Worm (Caenorhabditis elegans) whole organism, L4 larva: ENCODE results near the gene F57G4.11.

ENCODE experiments used
- D1046.2 ChIP-seq: fragments of 200-800 bp; sonication (Bioruptor generic); IDR thresholded peaks from 2 replicates; pipeline ENCODE4 v1.3.6; 2022; ENCODE audit warnings: missing genetic modification characterization, missing compliant biosample characterization
- ceh-82 ChIP-seq: sonication (generic microtip); optimal IDR thresholded peaks from 2 replicates; lab custom pipeline; 2017; ENCODE audit warnings: missing biosample characterization, missing genetic modification characterization
- fkh-10 ChIP-seq: fragments of 150-350 bp; optimal IDR thresholded peaks from 2 replicates; lab custom pipeline; 2014; ENCODE audit warnings: missing biosample characterization, missing genetic modification reagents, missing genetic modification characterization
- hlh-30 ChIP-seq: sonication (generic microtip); optimal IDR thresholded peaks from 2 replicates; lab custom pipeline; 2017; ENCODE audit warnings: antibody characterized with exemption, mild to moderate bottlenecking, missing genetic modification characterization, missing compliant biosample characterization; ENCODE audit not compliant: insufficient read depth
- lin-13 ChIP-seq: fragments of 150-350 bp; optimal IDR thresholded peaks from 2 replicates; lab custom pipeline; 2014; ENCODE audit warnings: missing biosample characterization, missing genetic modification reagents, missing genetic modification characterization
- unc-130 ChIP-seq: sonication (generic microtip); optimal IDR thresholded peaks from 2 replicates; lab custom pipeline; 2016; ENCODE audit warnings: missing genetic modification reagents, missing genetic modification characterization, missing compliant biosample characterization

- TF ChIP-seq hlh-30 (tag; lab: Kevin White, UChicago) (no peak), D1046.2 (no peak), lin-13 (GFP tag; lab: Kevin White, UChicago) (no peak), unc-130 (no peak), ceh-82 (tag; lab: Kevin White, UChicago) (no peak), fkh-10 (GFP tag; lab: Kevin White, UChicago) (no peak)
Measured at ce11 chrV:17620266-17620665, 4.7 kb upstream of the F57G4.11 start, which contains the start of gene Y6G8.8.
